Fruit fly (Drosophila melanogaster): Measurements from ENCODE around the gene CG8036.

CG8036 gene

dm6 chr3R:8718898-8719297, 51.2 kb downstream of the CG8036 start, which contains the start of gene CG11760:
TSS of gene CG11760 (plus strand) at chr3R:8719198.
- TF ChIP-seq Med (GFP tag), result peak; percentile 61
- no peak for TF ChIP-seq chif (GFP tag; optimal IDR thresholded peaks at IDR 0.05)
- no peak for TF ChIP-seq CG12219 (GFP tag; optimal IDR thresholded peaks at IDR 0.05)
- TF ChIP-seq cato (GFP tag; optimal IDR thresholded peaks at IDR 0.05; ENCODE audit: borderline replicate concordance), result no peak
- no peak for TF ChIP-seq CG9727 (GFP tag; optimal IDR thresholded peaks at IDR 0.05)
- TF ChIP-seq ems (GFP tag; optimal IDR thresholded peaks at IDR 0.05), result no peak
- no peak for TF ChIP-seq BEAF-32 (GFP tag; optimal IDR thresholded peaks at IDR 0.05)
- peak; percentile 30 for TF ChIP-seq sens (GFP tag)
- TF ChIP-seq dati (GFP tag; IDR thresholded peaks at IDR 0.05), result no peak
- no peak for TF ChIP-seq tup (GFP tag; optimal IDR thresholded peaks at IDR 0.05)
- no peak for TF ChIP-seq gro (GFP tag; optimal IDR thresholded peaks at IDR 0.05)
- no peak for TF ChIP-seq Atf3 (GFP tag; optimal IDR thresholded peaks at IDR 0.05)
- TF ChIP-seq Doc3 (GFP tag; IDR thresholded peaks at IDR 0.05; ENCODE audit: partially characterized antibody), result 0 out of 3 replicates have a peak, but pooled peaks have one; percentile 16

dm6 chr3R:8721071-8721470, 53.4 kb downstream of the CG8036 start, which contains the start of gene CG8136:
TSS of gene CG8136 (plus strand) at chr3R:8721371.
- TF ChIP-seq Dip2 (GFP tag; IDR thresholded peaks at IDR 0.05), result no peak
- TF ChIP-seq Usf (GFP tag; optimal IDR thresholded peaks at IDR 0.05), result no peak
- no peak for TF ChIP-seq CG11504 (tag; optimal IDR thresholded peaks at IDR 0.05)
- no peak for TF ChIP-seq ara (GFP tag; IDR thresholded peaks at IDR 0.05)
- no peak for TF ChIP-seq nerfin-2 (GFP tag; IDR thresholded peaks at IDR 0.05; ENCODE audit: partially characterized antibody)
- TF ChIP-seq caup (GFP tag; optimal IDR thresholded peaks at IDR 0.05; ENCODE audit: severe bottlenecking), result no peak
- no peak for TF ChIP-seq Ets97D (GFP tag; optimal IDR thresholded peaks at IDR 0.05)
- TF ChIP-seq CG10321 (GFP tag; IDR thresholded peaks at IDR 0.05), result no peak
- TF ChIP-seq CG4730 (GFP tag; IDR thresholded peaks at IDR 0.05), result no peak
- no peak for TF ChIP-seq sob (GFP tag; IDR thresholded peaks at IDR 0.05)
- no peak for TF ChIP-seq CG31365 (tag; optimal IDR thresholded peaks at IDR 0.05)
- TF ChIP-seq CG12659 (GFP tag; optimal IDR thresholded peaks at IDR 0.05), result no peak
- no peak for TF ChIP-seq bsh (GFP tag; optimal IDR thresholded peaks at IDR 0.05)
- TF ChIP-seq CG17912 (GFP tag; optimal IDR thresholded peaks at IDR 0.05), result no peak
- TF ChIP-seq pan (optimal IDR thresholded peaks at IDR 0.05), result no peak
- TF ChIP-seq pan (GFP tag; optimal IDR thresholded peaks at IDR 0.05 in 1 of 2, IDR thresholded peaks at IDR 0.05 in 1 of 2), result no peak
- TF ChIP-seq ab (GFP tag; optimal IDR thresholded peaks at IDR 0.05), result no peak
- no peak for TF ChIP-seq CG17359 (tag; optimal IDR thresholded peaks at IDR 0.05)

- no peak for TF ChIP-seq CG32767 (GFP tag; IDR thresholded peaks at IDR 0.05)
- TF ChIP-seq zf30C (GFP tag; optimal IDR thresholded peaks at IDR 0.05), result no peak
- TF ChIP-seq stwl (tag; optimal IDR thresholded peaks at IDR 0.05), result peak; percentile 49
- peak; percentile 10 for TF ChIP-seq BEAF-32 (GFP tag; optimal IDR thresholded peaks at IDR 0.05)
- no peak for TF ChIP-seq CG10209 (GFP tag; optimal IDR thresholded peaks at IDR 0.05)
- no peak for TF ChIP-seq CG4820 (GFP tag; optimal IDR thresholded peaks at IDR 0.05)
- TF ChIP-seq vvl (GFP tag; IDR thresholded peaks at IDR 0.05), result 0 out of 2 replicates have a peak, but pooled peaks have one; percentile 29
- no peak for TF ChIP-seq dmrt11E (tag; optimal IDR thresholded peaks at IDR 0.05)
- TF ChIP-seq CG1233 (GFP tag; optimal IDR thresholded peaks at IDR 0.05), result no peak
- TF ChIP-seq dmrt99B (tag; optimal IDR thresholded peaks at IDR 0.05), result no peak
- peak; percentile 6; the same call in 1 of the 3 replicates for TF ChIP-seq row (GFP tag; IDR thresholded peaks at IDR 0.05)
- TF ChIP-seq B-H1 (GFP tag; IDR thresholded peaks at IDR 0.05), result no peak
- TF ChIP-seq CG10431 (GFP tag; optimal IDR thresholded peaks at IDR 0.05), result no peak
- TF ChIP-seq MTF-1 (GFP tag; optimal IDR thresholded peaks at IDR 0.05; ENCODE audit: borderline replicate concordance), result no peak
- no peak for TF ChIP-seq Oaz (GFP tag; IDR thresholded peaks at IDR 0.05)
- peak in 1 of 2 experiments; percentile 22 for TF ChIP-seq crp (GFP tag; optimal IDR thresholded peaks at IDR 0.05)
- no peak for TF ChIP-seq CG12299 (tag; optimal IDR thresholded peaks at IDR 0.05)
- TF ChIP-seq Scr (GFP tag; IDR thresholded peaks at IDR 0.05; ENCODE audit: partially characterized antibody), result 0 out of 2 replicates have a peak, but pooled peaks have one; percentile 7
Measured at dm6 chr3R:8722962-8723548, 55.4 kb downstream of the CG8036 start, which contains the start of gene nom. TSS of gene nom (plus strand) at chr3R:8723174.

Measured in whole organism, embryonic.